Worm (Caenorhabditis elegans) whole organism, L2 larva: ENCODE data around the gene R05G9.1.

Source experiments
- aly-2 ChIP-seq: fragments of 150-350 bp; optimal IDR thresholded peaks from 2 replicates; lab custom pipeline; 2014; ENCODE audit warnings: missing biosample characterization, missing genetic modification characterization
- ama-1 ChIP-seq: fragments of 150-350 bp; optimal IDR thresholded peaks from 2 replicates; lab custom pipeline; 2018; ENCODE audit warnings: inconsistent platforms
- elt-1 ChIP-seq: fragments of 150-350 bp; optimal IDR thresholded peaks from 2 replicates; lab custom pipeline; 2014; ENCODE audit warnings: missing biosample characterization, missing genetic modification characterization
- lin-13 ChIP-seq: fragments of 150-350 bp; optimal IDR thresholded peaks from 2 replicates; lab custom pipeline; 2014; ENCODE audit warnings: missing biosample characterization, missing genetic modification reagents, missing genetic modification characterization
- lin-39 ChIP-seq: fragments of 150-350 bp; optimal IDR thresholded peaks from 2 replicates; lab custom pipeline; 2014; ENCODE audit warnings: missing biosample characterization, missing genetic modification reagents, missing genetic modification characterization
- nhr-77 ChIP-seq: fragments of 150-350 bp; optimal IDR thresholded peaks from 2 replicates; lab custom pipeline; 2014; ENCODE audit warnings: missing biosample characterization, missing genetic modification characterization
- skn-1 ChIP-seq: sonication (generic microtip); optimal IDR thresholded peaks from 2 replicates; lab custom pipeline; 2017; ENCODE audit warnings: missing biosample characterization, missing genetic modification characterization
- snpc-4 ChIP-seq: fragments of 150-350 bp; optimal IDR thresholded peaks from 2 replicates; lab custom pipeline; 2014; ENCODE audit warnings: missing biosample characterization, missing genetic modification characterization
- zag-1 ChIP-seq: fragments of 150-350 bp; optimal IDR thresholded peaks from 2 replicates; lab custom pipeline; 2014; ENCODE audit warnings: missing biosample characterization, missing genetic modification characterization
- ztf-11 ChIP-seq: sonication (generic microtip); optimal IDR thresholded peaks from 2 replicates; lab custom pipeline; 2017; ENCODE audit warnings: missing biosample characterization, missing genetic modification characterization

DNA sequence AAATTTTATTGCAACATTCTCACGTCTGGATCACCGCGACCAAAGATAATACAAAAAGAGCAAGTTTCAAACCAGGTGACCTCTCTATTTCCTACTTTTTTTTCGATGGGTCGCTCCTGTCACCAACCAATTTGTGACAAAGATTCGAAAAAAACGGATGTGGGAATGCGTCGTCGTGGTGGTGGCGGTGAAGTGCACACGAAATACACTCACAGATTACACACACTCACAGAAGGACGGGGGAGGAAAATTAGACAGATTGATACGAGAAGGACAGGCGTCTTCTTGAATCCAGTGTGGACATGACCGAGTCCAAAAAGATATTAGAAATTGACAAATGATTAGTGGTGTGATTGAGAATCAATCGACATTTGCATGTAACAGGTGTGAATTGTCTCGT is 20.2 kb upstream of the R05G9.1 start:
- no peak for TF ChIP-seq ztf-11 (tag; lab: Kevin White, UChicago)
- no peak for TF ChIP-seq lin-13 (GFP tag; lab: Kevin White, UChicago)
- TF ChIP-seq skn-1 (tag; lab: Kevin White, UChicago), result no peak
- no peak for TF ChIP-seq ama-1 (lab: Kevin White, UChicago)
- no peak for TF ChIP-seq elt-1
- TF ChIP-seq nhr-77, result no peak
- no peak for TF ChIP-seq snpc-4 (tag; lab: Kevin White, UChicago)
- TF ChIP-seq lin-39 (tag; lab: Kevin White, UChicago), result no peak
- TF ChIP-seq aly-2, result no peak
- TF ChIP-seq zag-1, result no peak
